Fruit fly (Drosophila melanogaster) whole organism, embryonic: ENCODE results near the gene CG16853.
A peak's percentile ranks its signal among the peaks of the same experiment; 100 is the strongest.

Experiments used
- Antp ChIP-seq: fragments of 200-800 bp; sonication (Bioruptor generic); optimal IDR thresholded peaks from 3 replicates; lab custom pipeline; 2016; ENCODE audit warnings: missing biosample characterization, missing genetic modification characterization
- CG1024 ChIP-seq: fragments of 200-800 bp; sonication (Bioruptor generic); IDR thresholded peaks from 2 replicates; pipeline ENCODE4 v1.3.6; 2022; ENCODE audit warnings: missing biosample characterization, missing genetic modification characterization
- CG10321 ChIP-seq: fragments of 200-800 bp; sonication (Bioruptor generic); IDR thresholded peaks from 2 replicates; pipeline ENCODE4 v1.3.6; 2022; ENCODE audit warnings: missing biosample characterization, missing genetic modification characterization
- CG10431 ChIP-seq: fragments of 200-800 bp; sonication (Bioruptor generic); optimal IDR thresholded peaks from 3 replicates; lab custom pipeline; 2018; ENCODE audit warnings: missing biosample characterization, mild to moderate bottlenecking, missing genetic modification characterization
- CG10654 ChIP-seq: fragments of 200-800 bp; sonication (Bioruptor generic); optimal IDR thresholded peaks from 2 replicates; lab custom pipeline; 2016; ENCODE audit warnings: missing biosample characterization, missing genetic modification characterization
- CG10979 ChIP-seq: fragments of 200-800 bp; sonication (Bioruptor generic); optimal IDR thresholded peaks from 2 replicates; lab custom pipeline; 2018; ENCODE audit warnings: missing biosample characterization, mild to moderate bottlenecking, missing genetic modification characterization, moderate library complexity
- CG12744 ChIP-seq: fragments of 200-800 bp; sonication (Bioruptor generic); optimal IDR thresholded peaks from 2 replicates; lab custom pipeline; 2016; ENCODE audit warnings: missing biosample characterization, missing genetic modification characterization
- CG12769 ChIP-seq: fragments of 200-800 bp; sonication (Bioruptor generic); optimal IDR thresholded peaks from 2 replicates; lab custom pipeline; 2019; ENCODE audit warnings: missing biosample characterization, mild to moderate bottlenecking, missing genetic modification characterization, moderate library complexity
- CG13287 ChIP-seq: fragments of 200-800 bp; sonication (Bioruptor generic); IDR thresholded peaks from 2 replicates; pipeline ENCODE4 v1.3.6; 2022; ENCODE audit warnings: missing biosample characterization, missing genetic modification characterization; ENCODE audit not compliant: partially characterized antibody
- CG14860 ChIP-seq: fragments of 200-800 bp; sonication (Bioruptor generic); IDR thresholded peaks from 3 replicates; pipeline ENCODE4 v1.3.6; 2022; ENCODE audit warnings: missing biosample characterization, missing genetic modification characterization; ENCODE audit not compliant: partially characterized antibody
- CG1602 ChIP-seq: fragments of 200-800 bp; sonication (Bioruptor generic); optimal IDR thresholded peaks from 3 replicates; lab custom pipeline; 2016; ENCODE audit warnings: missing biosample characterization, missing genetic modification characterization
- CG1603 ChIP-seq: fragments of 200-800 bp; sonication (Bioruptor generic); optimal IDR thresholded peaks from 2 replicates; lab custom pipeline; 2019; ENCODE audit warnings: missing biosample characterization, mild to moderate bottlenecking, missing genetic modification characterization, moderate library complexity
- CG17568 ChIP-seq: fragments of 200-800 bp; sonication (Bioruptor generic); optimal IDR thresholded peaks from 2 replicates; lab custom pipeline; 2018; ENCODE audit warnings: missing biosample characterization, mild to moderate bottlenecking, missing genetic modification characterization, moderate library complexity
- CG18764 ChIP-seq: fragments of 200-800 bp; sonication (Bioruptor generic); optimal IDR thresholded peaks from 3 replicates; lab custom pipeline; 2016; ENCODE audit warnings: missing biosample characterization, missing genetic modification characterization
- CG2202 ChIP-seq: fragments of 200-800 bp; sonication (Bioruptor generic); optimal IDR thresholded peaks from 2 replicates; lab custom pipeline; 2018; ENCODE audit warnings: missing biosample characterization, mild to moderate bottlenecking, missing genetic modification characterization
- CG3281 ChIP-seq: fragments of 200-800 bp; sonication (Bioruptor generic); optimal IDR thresholded peaks from 3 replicates; lab custom pipeline; 2017; ENCODE audit warnings: missing biosample characterization, mild to moderate bottlenecking, missing genetic modification characterization
- CG34422 ChIP-seq: fragments of 200-800 bp; sonication (Bioruptor generic); IDR thresholded peaks from 3 replicates; pipeline ENCODE4 v1.3.6; 2022; ENCODE audit warnings: missing biosample characterization, missing genetic modification characterization
- CG7963 ChIP-seq: fragments of 200-800 bp; sonication (Bioruptor generic); IDR thresholded peaks from 3 replicates; pipeline ENCODE4 v1.3.6; 2022; ENCODE audit warnings: missing biosample characterization, missing genetic modification characterization; ENCODE audit not compliant: partially characterized antibody
- CG8089 ChIP-seq: fragments of 200-800 bp; sonication (Bioruptor generic); optimal IDR thresholded peaks from 3 replicates; lab custom pipeline; 2016; ENCODE audit warnings: missing biosample characterization, missing genetic modification characterization
- CG8359 ChIP-seq: fragments of 200-800 bp; sonication (Bioruptor generic); optimal IDR thresholded peaks from 2 replicates; lab custom pipeline; 2017; ENCODE audit warnings: missing biosample characterization, mild to moderate bottlenecking, missing genetic modification characterization, borderline replicate concordance
- CG8924 ChIP-seq: fragments of 200-800 bp; optimal IDR thresholded peaks from 3 replicates; lab custom pipeline; 2019; ENCODE audit warnings: missing biosample characterization, mild to moderate bottlenecking, missing genetic modification characterization, moderate library complexity
- Doc2 ChIP-seq: fragments of 200-800 bp; sonication (Bioruptor generic); IDR thresholded peaks from 2 replicates; pipeline ENCODE4 v1.3.6; 2022; ENCODE audit warnings: missing biosample characterization, missing genetic modification characterization
- Dp ChIP-seq: fragments of 200-800 bp; sonication (Bioruptor generic); optimal IDR thresholded peaks from 2 replicates; lab custom pipeline; 2018; ENCODE audit warnings: missing biosample characterization, mild to moderate bottlenecking, missing genetic modification characterization, moderate library complexity
- Gsc ChIP-seq: fragments of 200-800 bp; sonication (Bioruptor generic); IDR thresholded peaks from 2 replicates; pipeline ENCODE4 v1.3.6; 2022; ENCODE audit warnings: missing biosample characterization, missing genetic modification characterization
- Lim3 ChIP-seq: fragments of 200-800 bp; sonication (Bioruptor generic); IDR thresholded peaks from 2 replicates; pipeline ENCODE4 v1.3.6; 2022; ENCODE audit warnings: missing biosample characterization, missing genetic modification characterization
- Sin3A ChIP-seq: fragments of >200 bp; optimal IDR thresholded peaks from 2 replicates; lab custom pipeline; 2018
- Spps ChIP-seq: fragments of 200-800 bp; sonication (Bioruptor generic); optimal IDR thresholded peaks from 2 replicates; lab custom pipeline; 2018; ENCODE audit warnings: missing biosample characterization, mild to moderate bottlenecking, missing genetic modification characterization
- ase ChIP-seq: fragments of 200-800 bp; sonication (Bioruptor generic); IDR thresholded peaks from 3 replicates; pipeline ENCODE4 v1.3.6; 2022; ENCODE audit warnings: missing biosample characterization, missing genetic modification characterization
- bsh ChIP-seq, 2 experiments: fragments of 200-800 bp; sonication (Bioruptor generic); optimal IDR thresholded peaks; 2 replicates each; lab custom pipeline; 2017 to 2018; ENCODE audit warnings: mild to moderate bottlenecking in 2 of 2, missing biosample characterization in 2 of 2, missing genetic modification characterization in 2 of 2, moderate library complexity in 1 of 2
- chif ChIP-seq, 2 experiments: fragments of 200-800 bp; sonication (Bioruptor generic); optimal IDR thresholded peaks; 3 replicates each; lab custom pipeline; 2016; ENCODE audit warnings: missing biosample characterization in 2 of 2, missing genetic modification characterization in 2 of 2
- danr ChIP-seq: fragments of 200-800 bp; sonication (Bioruptor generic); IDR thresholded peaks from 2 replicates; pipeline ENCODE4 v1.3.6; 2022; ENCODE audit warnings: missing biosample characterization, missing genetic modification characterization
- dpn ChIP-seq, 2 experiments: fragments of 200-800 bp; sonication (Bioruptor generic); optimal IDR thresholded peaks; 3 replicates each; lab custom pipeline; 2016; ENCODE audit warnings: missing biosample characterization in 2 of 2, missing genetic modification characterization in 2 of 2
- ewg ChIP-seq: fragments of 200-800 bp; sonication (Bioruptor generic); optimal IDR thresholded peaks from 3 replicates; lab custom pipeline; 2017; ENCODE audit warnings: mild to moderate bottlenecking, missing biosample characterization, missing genetic modification reagents, missing genetic modification characterization
- eyg ChIP-seq: fragments of 200-800 bp; sonication (Bioruptor generic); optimal IDR thresholded peaks from 3 replicates; lab custom pipeline; 2016; ENCODE audit warnings: missing biosample characterization, missing genetic modification characterization
- gfzf ChIP-seq: fragments of 200-800 bp; sonication (Bioruptor generic); optimal IDR thresholded peaks from 2 replicates; lab custom pipeline; 2016; ENCODE audit warnings: missing biosample characterization, mild to moderate bottlenecking, missing genetic modification characterization, moderate library complexity
- gsb-n ChIP-seq: fragments of 200-800 bp; sonication (Bioruptor generic); optimal IDR thresholded peaks from 3 replicates; lab custom pipeline; 2018; ENCODE audit warnings: missing biosample characterization, mild to moderate bottlenecking, missing genetic modification characterization
- her ChIP-seq: fragments of 200-800 bp; sonication (Bioruptor generic); optimal IDR thresholded peaks from 2 replicates; lab custom pipeline; 2016; ENCODE audit warnings: missing biosample characterization, missing genetic modification characterization
- hkb ChIP-seq, 2 experiments: fragments of 200-800 bp in 1 of 2; fragments of >200 bp in 1 of 2; sonication (Bioruptor generic) in 1 of 2; IDR thresholded peaks in 1 of 2; optimal IDR thresholded peaks in 1 of 2; 2 replicates each; pipeline versions ENCODE4 v1.3.6 to Lab custom; 2017 to 2022; ENCODE audit warnings: missing biosample characterization in 1 of 2, missing genetic modification characterization in 1 of 2
- jing ChIP-seq: fragments of 200-800 bp; sonication (Bioruptor generic); optimal IDR thresholded peaks from 2 replicates; lab custom pipeline; 2018; ENCODE audit warnings: missing biosample characterization, mild to moderate bottlenecking, missing genetic modification characterization
- lbe ChIP-seq: fragments of 200-800 bp; sonication (Bioruptor generic); optimal IDR thresholded peaks from 2 replicates; lab custom pipeline; 2016; ENCODE audit warnings: missing biosample characterization, mild to moderate bottlenecking, missing genetic modification characterization
- oc ChIP-seq: fragments of 200-800 bp; sonication (Bioruptor generic); optimal IDR thresholded peaks from 2 replicates; lab custom pipeline; 2018; ENCODE audit warnings: missing biosample characterization, mild to moderate bottlenecking, missing genetic modification characterization, moderate library complexity
- pb ChIP-seq: fragments of 200-800 bp; sonication (Bioruptor generic); optimal IDR thresholded peaks from 3 replicates; lab custom pipeline; 2016; ENCODE audit warnings: missing biosample characterization, missing genetic modification characterization
- pita ChIP-seq: fragments of 200-800 bp; sonication (Bioruptor generic); optimal IDR thresholded peaks from 2 replicates; lab custom pipeline; 2017; ENCODE audit warnings: missing biosample characterization, mild to moderate bottlenecking, missing genetic modification characterization
- row ChIP-seq: fragments of 200-800 bp; sonication (Bioruptor generic); IDR thresholded peaks from 3 replicates; pipeline ENCODE4 v1.3.6; 2022; ENCODE audit warnings: missing biosample characterization, missing genetic modification characterization
- seq ChIP-seq: fragments of 200-800 bp; sonication (Bioruptor generic); IDR thresholded peaks from 2 replicates; pipeline ENCODE4 v1.3.6; 2022; ENCODE audit warnings: missing biosample characterization, missing genetic modification characterization
- sim ChIP-seq: fragments of 200-800 bp; sonication (Bioruptor generic); IDR thresholded peaks from 2 replicates; pipeline ENCODE4 v1.3.6; 2022; ENCODE audit warnings: missing biosample characterization, missing genetic modification characterization
- sug ChIP-seq: fragments of 200-800 bp; optimal IDR thresholded peaks from 2 replicates; lab custom pipeline; 2019; ENCODE audit warnings: missing biosample characterization, mild to moderate bottlenecking, missing genetic modification characterization, moderate library complexity
- zfh1 ChIP-seq: fragments of 200-800 bp; sonication (Bioruptor generic); IDR thresholded peaks from 3 replicates; pipeline ENCODE4 v1.3.6; 2022; ENCODE audit warnings: missing biosample characterization, missing genetic modification characterization

The CG16853 gene

dm6 chr2L:13548786-13549780 lies 7.0 kb downstream of the CG16853 start, which contains the start of gene B4 (continued):
- TF ChIP-seq CG7963 (no peak), Antp (GFP tag; lab: Kevin White, UChicago) (peak; percentile 35), oc (tag; lab: Kevin White, UChicago) (no peak), CG14860 (GFP tag; lab: Robert Waterston, UW) (no peak), CG1602 (no peak), dpn (GFP tag; optimal IDR thresholded peaks at IDR 0.05; lab: Kevin White, UChicago) (peak; percentile 12 to 13), CG8359 (GFP tag; lab: Kevin White, UChicago) (peak; percentile 35), CG10431 (GFP tag; lab: Kevin White, UChicago) (peak; percentile 62), CG8089 (no peak), seq (GFP tag; lab: Robert Waterston, UW) (peak; percentile 51; the same call in 1 of the 2 replicates), Dp (GFP tag; lab: Kevin White, UChicago) (peak; percentile 96), sim (no peak), ase (GFP tag; lab: Robert Waterston, UW) (no peak), Lim3 (no peak), CG10654 (GFP tag; lab: Kevin White, UChicago) (no peak), CG10321 (GFP tag; lab: Robert Waterston, UW) (0 out of 2 replicates have a peak, but pooled peaks have one; percentile 35), pita (GFP tag; lab: Kevin White, UChicago) (no peak), CG34422 (peak; percentile 76; the same call in 2 of the 3 replicates), danr (no peak), CG12769 (peak; percentile 69), Sin3A (lab: Kevin White, UChicago) (peak; percentile 68), Spps (tag; lab: Kevin White, UChicago) (no peak), eyg (GFP tag; lab: Kevin White, UChicago) (no peak), row (GFP tag; lab: Robert Waterston, UW) (no peak; the same call in 2 of the 3 replicates), bsh (GFP tag; optimal IDR thresholded peaks at IDR 0.05; lab: Kevin White, UChicago) (peak; percentile 1 to 70), CG8924 (tag; lab: Kevin White, UChicago) (peak; percentile 53), hkb (optimal IDR thresholded peaks at IDR 0.05; lab: Kevin White, UChicago) (peak; percentile 34), hkb (GFP tag; IDR thresholded peaks at IDR 0.05; lab: Robert Waterston, UW) (peak; percentile 51), ewg (peak; percentile 20), CG12744 (GFP tag; lab: Kevin White, UChicago) (no peak), CG10979 (tag; lab: Kevin White, UChicago) (no peak), pb (GFP tag; lab: Kevin White, UChicago) (peak; percentile 70), CG13287 (GFP tag; lab: Robert Waterston, UW) (peak; percentile 66), sug (tag; lab: Kevin White, UChicago) (peak; percentile 37), zfh1 (GFP tag; lab: Robert Waterston, UW) (peak; percentile 32; the same call in 1 of the 3 replicates), her (GFP tag; lab: Kevin White, UChicago) (peak; percentile 45), Doc2 (GFP tag; lab: Robert Waterston, UW) (no peak), lbe (GFP tag; lab: Kevin White, UChicago) (peak; percentile 45), Gsc (no peak), CG1024 (peak; percentile 55; the same call in 1 of the 2 replicates), CG18764 (GFP tag; lab: Kevin White, UChicago) (no peak), gsb-n (peak; percentile 6), chif (GFP tag; optimal IDR thresholded peaks at IDR 0.05; lab: Kevin White, UChicago) (no peak), CG1603 (tag; lab: Kevin White, UChicago) (peak; percentile 59), CG17568 (GFP tag; lab: Kevin White, UChicago) (peak; percentile 19), CG2202 (tag; lab: Kevin White, UChicago) (peak; percentile 4), CG3281 (GFP tag; lab: Kevin White, UChicago) (peak; percentile 20), gfzf (peak; percentile 74), jing (GFP tag; lab: Kevin White, UChicago) (no peak)
